Worm (Caenorhabditis elegans): ENCODE data around the gene F44E5.1.

The F44E5.1 gene

ce11 chrII:11759277-11759676 is 15.1 kb downstream of the F44E5.1 start, which contains the start of the genes F44E5.4 and F44E5.5 (continued):
- TF ChIP-seq D1046.2 (GFP tag; IDR thresholded peaks at IDR 0.05) = peak; percentile 98
- TF ChIP-seq egl-43 (GFP tag; IDR thresholded peaks at IDR 0.05) = peak; percentile 100
- peak; percentile 100 for TF ChIP-seq daf-8 (GFP tag; IDR thresholded peaks at IDR 0.05)
- peak; percentile 58 for TF ChIP-seq duxl-1 (tag; optimal IDR thresholded peaks at IDR 0.05; ENCODE audit: poor library complexity)
- TF ChIP-seq lir-3 (tag; optimal IDR thresholded peaks at IDR 0.05) = peak; percentile 63
- TF ChIP-seq lim-7 (GFP tag; IDR thresholded peaks at IDR 0.05) = peak; percentile 90
- peak; percentile 80 to 82 for TF ChIP-seq lsy-2 (tag; optimal IDR thresholded peaks at IDR 0.05)
- TF ChIP-seq mdt-29 (GFP tag; IDR thresholded peaks at IDR 0.05) = peak; percentile 100

- TF ChIP-seq mxl-3 (GFP tag; optimal IDR thresholded peaks at IDR 0.05) (no peak), lsy-2 (tag; optimal IDR thresholded peaks at IDR 0.05) (peak in 1 of 2 experiments; percentile 89), snpc-1.2 (GFP tag; IDR thresholded peaks at IDR 0.05) (peak; percentile 81), jun-1 (tag; optimal IDR thresholded peaks at IDR 0.05) (no peak), ceh-20 (GFP tag; IDR thresholded peaks at IDR 0.05) (0 out of 2 replicates have a peak, but pooled peaks have one; percentile 46), lin-29 (GFP tag; IDR thresholded peaks at IDR 0.05) (no peak; the same call in 1 of the 2 replicates), daf-16 (GFP tag; optimal IDR thresholded peaks at IDR 0.05) (no peak), daf-16 (tag; optimal IDR thresholded peaks at IDR 0.05) (peak; percentile 50), zag-1 (tag; optimal IDR thresholded peaks at IDR 0.05) (no peak), F26F4.8 (GFP tag; conservative IDR thresholded peaks at IDR 0.05) (no peak), mep-1 (tag; optimal IDR thresholded peaks at IDR 0.05) (peak; percentile 93), ZK337.2 (GFP tag; IDR thresholded peaks at IDR 0.05) (no peak), nhr-41 (GFP tag; IDR thresholded peaks at IDR 0.05) (peak; percentile 89), vab-7 (GFP tag; IDR thresholded peaks at IDR 0.05) (peak; percentile 60; the same call in 1 of the 2 replicates), gei-8 (GFP tag; optimal IDR thresholded peaks at IDR 0.05) (no peak), spr-1 (tag; optimal IDR thresholded peaks at IDR 0.05) (peak; percentile 37), Y75B8A.6 (GFP tag; IDR thresholded peaks at IDR 0.05) (peak; percentile 92), lin-1 (GFP tag; IDR thresholded peaks at IDR 0.05) (peak; percentile 88), nhr-25 (tag; optimal IDR thresholded peaks at IDR 0.05; ENCODE audit: borderline replicate concordance, insufficient read depth) (no peak), rbr-2 (tag; optimal IDR thresholded peaks at IDR 0.05) (no peak), mdt-29 (GFP tag; IDR thresholded peaks at IDR 0.05) (peak; percentile 56; the same call in 1 of the 2 replicates), lim-7 (GFP tag; IDR thresholded peaks at IDR 0.05) (peak; percentile 89), egl-27 (tag; optimal IDR thresholded peaks at IDR 0.05) (no peak), nhr-6 (tag; optimal IDR thresholded peaks at IDR 0.05) (peak; percentile 48), madf-9 (GFP tag; conservative IDR thresholded peaks at IDR 0.05) (0 out of 2 replicates have a peak, but pooled peaks have one; percentile 2), hif-1 (tag; optimal IDR thresholded peaks at IDR 0.05) (no peak), nhr-28 (tag; optimal IDR thresholded peaks at IDR 0.05) (no peak), T26A8.4 (GFP tag; IDR thresholded peaks at IDR 0.05) (peak; percentile 87), hlh-30 (tag; optimal IDR thresholded peaks at IDR 0.05; ENCODE audit: insufficient read depth) (peak; percentile 35), php-3 (GFP tag; IDR thresholded peaks at IDR 0.05) (peak; percentile 80), unc-130 (GFP tag; optimal IDR thresholded peaks at IDR 0.05) (no peak), set-16 (GFP tag; IDR thresholded peaks at IDR 0.05) (no peak), nhr-111 (GFP tag; optimal IDR thresholded peaks at IDR 0.05) (no peak), daf-8 (GFP tag; IDR thresholded peaks at IDR 0.05) (no peak), ztf-7 (tag; optimal IDR thresholded peaks at IDR 0.05) (peak; percentile 66), lin-13 (GFP tag; optimal IDR thresholded peaks at IDR 0.05) (peak; percentile 80), ctbp-1 (GFP tag; IDR thresholded peaks at IDR 0.05) (peak; percentile 92), pqm-1 (tag; optimal IDR thresholded peaks at IDR 0.05) (no peak), dmd-9 (GFP tag; IDR thresholded peaks at IDR 0.05) (peak; percentile 55; the same call in 1 of the 2 replicates), F37D6.2 (tag; optimal IDR thresholded peaks at IDR 0.05) (no peak), ama-1 (optimal IDR thresholded peaks at IDR 0.05) (peak; percentile 90), pha-4 (GFP tag; IDR thresholded peaks at IDR 0.05) (peak; percentile 87), pha-4 (tag; optimal IDR thresholded peaks at IDR 0.05) (peak; percentile 75), tra-1 (GFP tag; IDR thresholded peaks at IDR 0.05) (0 out of 2 replicates have a peak, but pooled peaks have one; percentile 43)
Observed at ce11 chrII:11756684-11757107, 17.7 kb downstream of the F44E5.1 start.
